Fruit fly (Drosophila melanogaster) whole organism: Measurements from ENCODE around the gene dj.

ENCODE experiments used
- CG8478 ChIP-seq: fragments of >200 bp; optimal IDR thresholded peaks from 2 replicates; lab custom pipeline; 2018; ENCODE audit warnings: inconsistent platforms
- Dll ChIP-seq: fragments of >200 bp; optimal IDR thresholded peaks from 2 replicates; lab custom pipeline; 2017
- EcR ChIP-seq, 2 experiments: fragments of >200 bp; optimal IDR thresholded peaks; 2 replicates each; lab custom pipeline; 2017; ENCODE audit warnings: missing biosample characterization in 2 of 2, missing genetic modification characterization in 2 of 2, missing genetic modification reagents in 2 of 2
- pan ChIP-seq: fragments of >200 bp; optimal IDR thresholded peaks from 2 replicates; lab custom pipeline; 2017
- psq ChIP-seq: fragments of >200 bp; optimal IDR thresholded peaks from 2 replicates; lab custom pipeline; 2017
- usp ChIP-seq: fragments of >200 bp; optimal IDR thresholded peaks from 2 replicates; lab custom pipeline; 2017; ENCODE audit warnings: missing biosample characterization, missing genetic modification characterization, mixed read lengths

dm6 chr3R:7076293-7076981 lies 17.3 kb downstream of the dj start:
- TF ChIP-seq psq (lab: Kevin White, UChicago) (no peak), CG8478 (lab: Kevin White, UChicago) (no peak), usp (GFP tag; lab: Kevin White, UChicago) (no peak), EcR (GFP tag; optimal IDR thresholded peaks at IDR 0.05; lab: Kevin White, UChicago) (no peak), pan (lab: Kevin White, UChicago) (no peak), Dll (lab: Kevin White, UChicago) (no peak)
